Worm (Caenorhabditis elegans) whole organism, mixed stage, embryonic: ENCODE measurements around the gene clec-54.

Experiments used
- M03D4.4 ChIP-seq: sonication (generic microtip); optimal IDR thresholded peaks from 2 replicates; lab custom pipeline; 2017; ENCODE audit warnings: mild to moderate bottlenecking, missing genetic modification characterization, missing compliant biosample characterization
- bed-3 ChIP-seq: fragments of 200-800 bp; sonication (Bioruptor generic); optimal IDR thresholded peaks from 3 replicates; lab custom pipeline; 2018; ENCODE audit warnings: mild to moderate bottlenecking, missing genetic modification characterization, moderate library complexity, missing compliant biosample characterization
- blmp-1 ChIP-seq: fragments of 150-350 bp; optimal IDR thresholded peaks from 2 replicates; lab custom pipeline; 2014; ENCODE audit warnings: missing biosample characterization, missing genetic modification characterization
- ceh-39 ChIP-seq: fragments of 150-350 bp; optimal IDR thresholded peaks from 2 replicates; lab custom pipeline; 2014; ENCODE audit warnings: missing biosample characterization, missing genetic modification characterization
- ceh-43 ChIP-seq: fragments of 200-800 bp; sonication (Bioruptor generic); optimal IDR thresholded peaks from 2 replicates; lab custom pipeline; 2018; ENCODE audit warnings: mild to moderate bottlenecking, missing genetic modification characterization, moderate library complexity, missing compliant biosample characterization
- ceh-83 ChIP-seq: fragments of 200-800 bp; sonication (Bioruptor generic); optimal IDR thresholded peaks from 2 replicates; lab custom pipeline; 2018; ENCODE audit warnings: mild to moderate bottlenecking, missing genetic modification characterization, missing compliant biosample characterization
- ces-1 ChIP-seq: fragments of 150-350 bp; optimal IDR thresholded peaks from 2 replicates; lab custom pipeline; 2014; ENCODE audit warnings: missing biosample characterization, missing genetic modification reagents, missing genetic modification characterization
- cnd-1 ChIP-seq: fragments of 200-800 bp; sonication (Bioruptor generic); optimal IDR thresholded peaks from 2 replicates; lab custom pipeline; 2018; ENCODE audit warnings: mild to moderate bottlenecking, missing genetic modification characterization, missing compliant biosample characterization
- drap-1 ChIP-seq: fragments of 200-800 bp; sonication (Bioruptor generic); optimal IDR thresholded peaks from 3 replicates; lab custom pipeline; 2018; ENCODE audit warnings: mild to moderate bottlenecking, missing genetic modification characterization, missing compliant biosample characterization
- elt-1 ChIP-seq: sonication (generic microtip); optimal IDR thresholded peaks from 2 replicates; lab custom pipeline; 2017; ENCODE audit warnings: missing genetic modification characterization, mild to moderate bottlenecking, missing compliant biosample characterization, antibody characterized with exemption, moderate library complexity, borderline replicate concordance; ENCODE audit not compliant: insufficient read depth
- elt-3 ChIP-seq: fragments of 150-350 bp; optimal IDR thresholded peaks from 2 replicates; lab custom pipeline; 2014; ENCODE audit warnings: missing biosample characterization, missing genetic modification characterization
- flh-1 ChIP-seq: fragments of 200-800 bp; sonication (Bioruptor generic); optimal IDR thresholded peaks from 2 replicates; lab custom pipeline; 2018; ENCODE audit warnings: mild to moderate bottlenecking, missing genetic modification characterization, moderate library complexity, missing compliant biosample characterization
- ham-2 ChIP-seq: fragments of 200-800 bp; sonication (Bioruptor generic); optimal IDR thresholded peaks from 2 replicates; lab custom pipeline; 2018; ENCODE audit warnings: mild to moderate bottlenecking, missing genetic modification characterization, missing compliant biosample characterization
- hlh-1 ChIP-seq: fragments of 150-350 bp; optimal IDR thresholded peaks from 2 replicates; lab custom pipeline; 2014; ENCODE audit warnings: missing biosample characterization, missing genetic modification reagents, missing genetic modification characterization
- lin-32 ChIP-seq: fragments of 200-800 bp; sonication (Bioruptor generic); optimal IDR thresholded peaks from 2 replicates; lab custom pipeline; 2018; ENCODE audit warnings: mild to moderate bottlenecking, missing genetic modification characterization, missing compliant biosample characterization
- mab-5 ChIP-seq: fragments of 150-350 bp; optimal IDR thresholded peaks from 2 replicates; lab custom pipeline; 2014; ENCODE audit warnings: missing biosample characterization, missing genetic modification characterization
- mep-1 ChIP-seq: fragments of 150-350 bp; optimal IDR thresholded peaks from 2 replicates; lab custom pipeline; 2017; ENCODE audit warnings: missing biosample characterization, missing genetic modification reagents, missing genetic modification characterization, inconsistent platforms
- mls-2 ChIP-seq: sonication (generic microtip); optimal IDR thresholded peaks from 2 replicates; lab custom pipeline; 2016; ENCODE audit warnings: mild to moderate bottlenecking, missing genetic modification characterization, moderate library complexity, missing compliant biosample characterization
- nhr-2 ChIP-seq: fragments of 150-350 bp; optimal IDR thresholded peaks from 2 replicates; lab custom pipeline; 2014; ENCODE audit warnings: missing biosample characterization, missing genetic modification characterization
- nhr-237 ChIP-seq: fragments of 150-350 bp; optimal IDR thresholded peaks from 2 replicates; lab custom pipeline; 2014; ENCODE audit warnings: missing biosample characterization, missing genetic modification characterization
- nhr-28 ChIP-seq: fragments of 150-350 bp; optimal IDR thresholded peaks from 2 replicates; lab custom pipeline; 2014; ENCODE audit warnings: missing biosample characterization, missing genetic modification characterization
- nhr-76 ChIP-seq: sonication (generic microtip); optimal IDR thresholded peaks from 2 replicates; lab custom pipeline; 2017; ENCODE audit warnings: missing biosample characterization, missing genetic modification characterization
- sem-2 ChIP-seq: fragments of 200-800 bp; sonication (Bioruptor generic); optimal IDR thresholded peaks from 2 replicates; lab custom pipeline; 2018; ENCODE audit warnings: mild to moderate bottlenecking, missing genetic modification characterization, missing compliant biosample characterization
- snpc-4 ChIP-seq: fragments of 150-350 bp; optimal IDR thresholded peaks from 2 replicates; lab custom pipeline; 2014; ENCODE audit warnings: missing biosample characterization, missing genetic modification characterization
- tbx-8 ChIP-seq: fragments of 200-800 bp; sonication (Bioruptor generic); optimal IDR thresholded peaks from 2 replicates; lab custom pipeline; 2018; ENCODE audit warnings: mild to moderate bottlenecking, missing genetic modification characterization, moderate library complexity, missing compliant biosample characterization
- unc-120 ChIP-seq: sonication (generic microtip); optimal IDR thresholded peaks from 2 replicates; lab custom pipeline; 2017; ENCODE audit warnings: missing genetic modification characterization, missing compliant biosample characterization; ENCODE audit not compliant: poor library complexity, severe bottlenecking
- unc-39 ChIP-seq: fragments of 150-350 bp; optimal IDR thresholded peaks from 2 replicates; lab custom pipeline; 2014; ENCODE audit warnings: missing biosample characterization, missing genetic modification characterization
- unc-62 ChIP-seq: fragments of 150-350 bp; optimal IDR thresholded peaks from 2 replicates; lab custom pipeline; 2014; ENCODE audit warnings: missing biosample characterization, missing genetic modification reagents, missing genetic modification characterization
- zip-8 ChIP-seq: fragments of 150-350 bp; optimal IDR thresholded peaks from 2 replicates; lab custom pipeline; 2014; ENCODE audit warnings: missing biosample characterization, missing genetic modification characterization
- ztf-11 ChIP-seq: fragments of 150-350 bp; optimal IDR thresholded peaks from 2 replicates; lab custom pipeline; 2014; ENCODE audit warnings: missing biosample characterization, missing genetic modification characterization

clec-54 gene

ce11 chrV:14508556-14508955, 31.9 kb downstream of the clec-54 start:
- no peak for TF ChIP-seq ham-2
- no peak for TF ChIP-seq ztf-11 (tag; lab: Kevin White, UChicago)
- no peak for TF ChIP-seq mep-1
- no peak for TF ChIP-seq nhr-237 (tag; lab: Kevin White, UChicago)
- no peak for TF ChIP-seq cnd-1 (tag; lab: Kevin White, UChicago)
- TF ChIP-seq ceh-39 (tag; lab: Kevin White, UChicago): no peak
- TF ChIP-seq zip-8: no peak

ce11 chrV:14510746-14511145, 34.0 kb downstream of the clec-54 start, which contains the start of gene R02D5.9:
Gene R02D5.9 (minus strand): TSS chrV:14511123.
- TF ChIP-seq M03D4.4 (tag; lab: Kevin White, UChicago) (no peak), unc-120 (tag; lab: Kevin White, UChicago) (no peak), ceh-39 (tag; lab: Kevin White, UChicago) (no peak), unc-39 (tag; lab: Kevin White, UChicago) (no peak), ceh-43 (GFP tag; lab: Kevin White, UChicago) (no peak), mls-2 (no peak), blmp-1 (no peak), elt-3 (tag; lab: Kevin White, UChicago) (no peak), nhr-76 (tag; lab: Kevin White, UChicago) (no peak), lin-32 (no peak), ces-1 (no peak), elt-1 (tag; lab: Kevin White, UChicago) (no peak), mab-5 (tag; lab: Kevin White, UChicago) (no peak), sem-2 (GFP tag; lab: Kevin White, UChicago) (no peak), nhr-237 (tag; lab: Kevin White, UChicago) (no peak), nhr-2 (tag; lab: Kevin White, UChicago) (no peak), hlh-1 (no peak), ztf-11 (tag; lab: Kevin White, UChicago) (no peak), unc-62 (GFP tag; lab: Kevin White, UChicago) (no peak)

- TF ChIP-seq flh-1: no peak
- TF ChIP-seq cnd-1 (tag; lab: Kevin White, UChicago): no peak
Observed at ce11 chrV:14518010-14518409, 41.3 kb downstream of the clec-54 start, which contains the start of gene R02D5.6. Gene R02D5.6 (minus strand): TSS chrV:14518110.

ce11 chrV:14519268-14519667, 42.6 kb downstream of the clec-54 start, which contains the start of gene R02D5.8:
Gene R02D5.8 (minus strand): TSS chrV:14519368.
- TF ChIP-seq ztf-11 (tag; lab: Kevin White, UChicago) (no peak), M03D4.4 (tag; lab: Kevin White, UChicago) (no peak), elt-1 (tag; lab: Kevin White, UChicago) (no peak), lin-32 (no peak), cnd-1 (tag; lab: Kevin White, UChicago) (no peak), bed-3 (GFP tag; lab: Kevin White, UChicago) (no peak), snpc-4 (tag; lab: Kevin White, UChicago) (no peak), nhr-28 (tag; lab: Kevin White, UChicago) (no peak)
- TF ChIP-seq, all 35 proteins: peak for 0

DNA sequence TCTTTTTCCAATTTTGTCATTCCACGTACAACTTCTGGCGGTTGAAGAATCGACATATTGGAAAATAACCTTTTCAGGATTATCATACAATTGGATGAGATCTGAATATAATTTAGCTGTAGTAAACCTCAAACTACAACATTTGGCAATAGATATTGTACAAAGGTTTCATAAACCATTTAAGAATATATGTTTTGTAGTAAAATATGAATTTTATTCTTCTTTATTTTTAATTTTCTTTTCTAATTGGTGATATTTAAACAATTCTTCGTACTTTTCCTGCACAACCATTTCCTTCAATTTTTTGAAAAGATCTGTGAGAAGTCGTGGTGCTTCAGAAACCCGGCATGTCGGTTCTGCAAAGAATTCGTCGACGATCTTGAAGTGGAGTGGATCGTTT, 44.3 kb downstream of the clec-54 start, which contains the start of gene C53A5.17:
TSS of gene C53A5.17 (minus strand) at position 101 of the 400 bp plus-strand sequence.
- TF ChIP-seq unc-39 (tag; lab: Kevin White, UChicago): no peak
- TF ChIP-seq drap-1 (GFP tag; lab: Kevin White, UChicago): no peak
- no peak for TF ChIP-seq ceh-83 (GFP tag; lab: Kevin White, UChicago)
- TF ChIP-seq ham-2: no peak
- TF ChIP-seq tbx-8 (GFP tag; lab: Kevin White, UChicago): no peak
- TF ChIP-seq bed-3 (GFP tag; lab: Kevin White, UChicago): no peak
- no peak for TF ChIP-seq blmp-1

ce11 chrV:14522514-14522913, 45.8 kb downstream of the clec-54 start, which contains the start of gene C53A5.16:
Gene C53A5.16 (minus strand): TSS chrV:14522614.
- TF ChIP-seq zip-8: no peak
- TF ChIP-seq, all 35 proteins: peak for 0
